Fruit fly (Drosophila melanogaster) Kc167 (cell line): ENCODE data around the gene CG45075.

Experiments used
- Myc ChIP-seq: fragments of >200 bp; optimal IDR thresholded peaks from 2 replicates; lab custom pipeline; 2017; ENCODE audit warnings: missing external identifiers
- Sin3A ChIP-seq: fragments of >200 bp; optimal IDR thresholded peaks from 2 replicates; lab custom pipeline; 2018; ENCODE audit warnings: missing external identifiers
- h ChIP-seq: fragments of >200 bp; optimal IDR thresholded peaks from 3 replicates; lab custom pipeline; 2018; ENCODE audit warnings: missing external identifiers
- insv ChIP-seq: fragments of >200 bp; optimal IDR thresholded peaks from 3 replicates; lab custom pipeline; 2018; ENCODE audit warnings: missing external identifiers
- psq ChIP-seq: fragments of >200 bp; optimal IDR thresholded peaks from 2 replicates; lab custom pipeline; 2017; ENCODE audit warnings: missing external identifiers
- ttk ChIP-seq: sonication (Bioruptor generic); optimal IDR thresholded peaks from 2 replicates; lab custom pipeline; 2017; ENCODE audit warnings: missing external identifiers

- TF ChIP-seq psq (lab: Kevin White, UChicago), result no peak
- TF ChIP-seq insv (lab: Kevin White, UChicago), result no peak
- no peak for TF ChIP-seq Sin3A (lab: Kevin White, UChicago)
- no peak for TF ChIP-seq ttk (lab: Kevin White, UChicago)
- TF ChIP-seq h (lab: Kevin White, UChicago), result no peak
- TF ChIP-seq Myc (lab: Kevin White, UChicago), result no peak
Measured at dm6 chr2L:6088371-6089365, 2.5 kb upstream of the CG45075 start.
